Worm (Caenorhabditis elegans) whole organism, mixed stage, embryonic: ENCODE data around the gene fsn-1.

Experiments used
- M03D4.4 ChIP-seq: sonication (generic microtip); optimal IDR thresholded peaks from 2 replicates; lab custom pipeline; 2017; ENCODE audit warnings: mild to moderate bottlenecking, missing genetic modification characterization, missing compliant biosample characterization
- bed-3 ChIP-seq: fragments of 200-800 bp; sonication (Bioruptor generic); optimal IDR thresholded peaks from 3 replicates; lab custom pipeline; 2018; ENCODE audit warnings: mild to moderate bottlenecking, missing genetic modification characterization, moderate library complexity, missing compliant biosample characterization
- blmp-1 ChIP-seq: fragments of 150-350 bp; optimal IDR thresholded peaks from 2 replicates; lab custom pipeline; 2014; ENCODE audit warnings: missing biosample characterization, missing genetic modification characterization
- ceh-39 ChIP-seq: fragments of 150-350 bp; optimal IDR thresholded peaks from 2 replicates; lab custom pipeline; 2014; ENCODE audit warnings: missing biosample characterization, missing genetic modification characterization
- ceh-43 ChIP-seq: fragments of 200-800 bp; sonication (Bioruptor generic); optimal IDR thresholded peaks from 2 replicates; lab custom pipeline; 2018; ENCODE audit warnings: mild to moderate bottlenecking, missing genetic modification characterization, moderate library complexity, missing compliant biosample characterization
- ceh-83 ChIP-seq: fragments of 200-800 bp; sonication (Bioruptor generic); optimal IDR thresholded peaks from 2 replicates; lab custom pipeline; 2018; ENCODE audit warnings: mild to moderate bottlenecking, missing genetic modification characterization, missing compliant biosample characterization
- ces-1 ChIP-seq: fragments of 150-350 bp; optimal IDR thresholded peaks from 2 replicates; lab custom pipeline; 2014; ENCODE audit warnings: missing biosample characterization, missing genetic modification reagents, missing genetic modification characterization
- cnd-1 ChIP-seq: fragments of 200-800 bp; sonication (Bioruptor generic); optimal IDR thresholded peaks from 2 replicates; lab custom pipeline; 2018; ENCODE audit warnings: mild to moderate bottlenecking, missing genetic modification characterization, missing compliant biosample characterization
- drap-1 ChIP-seq: fragments of 200-800 bp; sonication (Bioruptor generic); optimal IDR thresholded peaks from 3 replicates; lab custom pipeline; 2018; ENCODE audit warnings: mild to moderate bottlenecking, missing genetic modification characterization, missing compliant biosample characterization
- elt-1 ChIP-seq: sonication (generic microtip); optimal IDR thresholded peaks from 2 replicates; lab custom pipeline; 2017; ENCODE audit warnings: missing genetic modification characterization, mild to moderate bottlenecking, missing compliant biosample characterization, antibody characterized with exemption, moderate library complexity, borderline replicate concordance; ENCODE audit not compliant: insufficient read depth
- flh-1 ChIP-seq: fragments of 200-800 bp; sonication (Bioruptor generic); optimal IDR thresholded peaks from 2 replicates; lab custom pipeline; 2018; ENCODE audit warnings: mild to moderate bottlenecking, missing genetic modification characterization, moderate library complexity, missing compliant biosample characterization
- ham-2 ChIP-seq: fragments of 200-800 bp; sonication (Bioruptor generic); optimal IDR thresholded peaks from 2 replicates; lab custom pipeline; 2018; ENCODE audit warnings: mild to moderate bottlenecking, missing genetic modification characterization, missing compliant biosample characterization
- hlh-1 ChIP-seq: fragments of 150-350 bp; optimal IDR thresholded peaks from 2 replicates; lab custom pipeline; 2014; ENCODE audit warnings: missing biosample characterization, missing genetic modification reagents, missing genetic modification characterization
- lin-13 ChIP-seq: fragments of 150-350 bp; optimal IDR thresholded peaks from 2 replicates; lab custom pipeline; 2014; ENCODE audit warnings: missing biosample characterization, missing genetic modification characterization
- lin-32 ChIP-seq: fragments of 200-800 bp; sonication (Bioruptor generic); optimal IDR thresholded peaks from 2 replicates; lab custom pipeline; 2018; ENCODE audit warnings: mild to moderate bottlenecking, missing genetic modification characterization, missing compliant biosample characterization
- lsy-2 ChIP-seq: fragments of 150-350 bp; optimal IDR thresholded peaks from 2 replicates; lab custom pipeline; 2014; ENCODE audit warnings: missing biosample characterization, missing genetic modification characterization
- mab-5 ChIP-seq: fragments of 150-350 bp; optimal IDR thresholded peaks from 2 replicates; lab custom pipeline; 2014; ENCODE audit warnings: missing biosample characterization, missing genetic modification characterization
- mep-1 ChIP-seq: fragments of 150-350 bp; optimal IDR thresholded peaks from 2 replicates; lab custom pipeline; 2017; ENCODE audit warnings: missing biosample characterization, missing genetic modification reagents, missing genetic modification characterization, inconsistent platforms
- mls-2 ChIP-seq: sonication (generic microtip); optimal IDR thresholded peaks from 2 replicates; lab custom pipeline; 2016; ENCODE audit warnings: mild to moderate bottlenecking, missing genetic modification characterization, moderate library complexity, missing compliant biosample characterization
- nhr-2 ChIP-seq: fragments of 150-350 bp; optimal IDR thresholded peaks from 2 replicates; lab custom pipeline; 2014; ENCODE audit warnings: missing biosample characterization, missing genetic modification characterization
- nhr-237 ChIP-seq: fragments of 150-350 bp; optimal IDR thresholded peaks from 2 replicates; lab custom pipeline; 2014; ENCODE audit warnings: missing biosample characterization, missing genetic modification characterization
- nhr-28 ChIP-seq: fragments of 150-350 bp; optimal IDR thresholded peaks from 2 replicates; lab custom pipeline; 2014; ENCODE audit warnings: missing biosample characterization, missing genetic modification characterization
- pha-4 ChIP-seq: fragments of 150-350 bp; optimal IDR thresholded peaks from 2 replicates; lab custom pipeline; 2018; ENCODE audit warnings: missing biosample characterization, missing genetic modification reagents, missing genetic modification characterization
- snpc-4 ChIP-seq: fragments of 150-350 bp; optimal IDR thresholded peaks from 2 replicates; lab custom pipeline; 2014; ENCODE audit warnings: missing biosample characterization, missing genetic modification characterization
- sptf-1 ChIP-seq: sonication (generic microtip); optimal IDR thresholded peaks from 2 replicates; lab custom pipeline; 2017; ENCODE audit warnings: mild to moderate bottlenecking, missing genetic modification characterization, moderate library complexity, missing compliant biosample characterization
- tbx-8 ChIP-seq: fragments of 200-800 bp; sonication (Bioruptor generic); optimal IDR thresholded peaks from 2 replicates; lab custom pipeline; 2018; ENCODE audit warnings: mild to moderate bottlenecking, missing genetic modification characterization, moderate library complexity, missing compliant biosample characterization
- unc-120 ChIP-seq: sonication (generic microtip); optimal IDR thresholded peaks from 2 replicates; lab custom pipeline; 2017; ENCODE audit warnings: missing genetic modification characterization, missing compliant biosample characterization; ENCODE audit not compliant: poor library complexity, severe bottlenecking
- unc-39 ChIP-seq: fragments of 150-350 bp; optimal IDR thresholded peaks from 2 replicates; lab custom pipeline; 2014; ENCODE audit warnings: missing biosample characterization, missing genetic modification characterization
- unc-62 ChIP-seq: fragments of 150-350 bp; optimal IDR thresholded peaks from 2 replicates; lab custom pipeline; 2014; ENCODE audit warnings: missing biosample characterization, missing genetic modification reagents, missing genetic modification characterization
- zip-8 ChIP-seq: fragments of 150-350 bp; optimal IDR thresholded peaks from 2 replicates; lab custom pipeline; 2014; ENCODE audit warnings: missing biosample characterization, missing genetic modification characterization
- ztf-11 ChIP-seq: fragments of 150-350 bp; optimal IDR thresholded peaks from 2 replicates; lab custom pipeline; 2014; ENCODE audit warnings: missing biosample characterization, missing genetic modification characterization

The fsn-1 gene

ce11 chrIII:4948631-4949030 lies 11.5 kb downstream of the fsn-1 start:
- TF ChIP-seq mab-5 (tag; lab: Kevin White, UChicago): no peak
- peak; percentile 31 for TF ChIP-seq flh-1
- peak; percentile 46 for TF ChIP-seq pha-4 (tag; lab: Kevin White, UChicago)
- peak; percentile 51 for TF ChIP-seq mls-2 (tag; lab: Kevin White, UChicago)
- TF ChIP-seq lsy-2 (tag; lab: Kevin White, UChicago): no peak
- no peak for TF ChIP-seq ceh-43
- peak; percentile 7 for TF ChIP-seq drap-1 (GFP tag; lab: Kevin White, UChicago)
- no peak for TF ChIP-seq ces-1 (GFP tag; lab: Kevin White, UChicago)
- TF ChIP-seq unc-120 (tag; lab: Kevin White, UChicago): peak; percentile 50
- TF ChIP-seq M03D4.4: peak; percentile 44
- peak; percentile 46 for TF ChIP-seq mep-1
- TF ChIP-seq ham-2 (GFP tag; lab: Kevin White, UChicago): peak; percentile 61
- peak; percentile 49 for TF ChIP-seq sptf-1 (tag; lab: Kevin White, UChicago)
- no peak for TF ChIP-seq snpc-4
- TF ChIP-seq, all 35 proteins: peak for 9

ce11 chrIII:4950345-4950744 lies 13.2 kb downstream of the fsn-1 start:
- TF ChIP-seq ztf-11 (no peak), ceh-43 (no peak), tbx-8 (no peak), zip-8 (tag; lab: Kevin White, UChicago) (no peak), flh-1 (no peak), drap-1 (GFP tag; lab: Kevin White, UChicago) (no peak), ces-1 (GFP tag; lab: Kevin White, UChicago) (no peak), snpc-4 (no peak)

ce11 chrIII:4951210-4951609 lies 14.1 kb downstream of the fsn-1 start:
- TF ChIP-seq drap-1 (GFP tag; lab: Kevin White, UChicago): no peak
- no peak for TF ChIP-seq ceh-39 (tag; lab: Kevin White, UChicago)
- no peak for TF ChIP-seq lin-13 (tag; lab: Kevin White, UChicago)
- TF ChIP-seq flh-1: no peak
- no peak for TF ChIP-seq nhr-237 (tag; lab: Kevin White, UChicago)
- TF ChIP-seq lsy-2 (tag; lab: Kevin White, UChicago): no peak
- TF ChIP-seq unc-62 (GFP tag; lab: Kevin White, UChicago): no peak
- no peak for TF ChIP-seq ztf-11
- no peak for TF ChIP-seq blmp-1 (tag; lab: Kevin White, UChicago)
- TF ChIP-seq, all 35 proteins: peak for 0

DNA sequence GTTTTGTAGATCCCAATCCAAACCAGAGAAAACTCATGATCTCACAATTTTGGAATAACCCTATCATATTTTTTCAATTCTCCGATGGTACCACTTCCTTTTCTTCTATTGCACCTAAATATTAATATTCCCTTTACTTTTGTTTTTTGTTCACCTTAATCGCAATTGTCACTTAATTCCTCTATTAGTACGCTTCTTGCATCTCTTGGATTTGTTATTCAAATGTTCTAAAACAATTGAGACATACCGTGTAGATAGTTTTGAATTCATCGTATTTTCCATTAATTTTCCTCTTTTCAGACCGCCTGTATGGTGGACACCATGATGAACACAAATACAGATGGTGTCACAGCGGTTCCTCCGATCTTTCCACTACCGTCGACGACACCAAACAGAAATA lies 14.7 kb downstream of the fsn-1 start, which contains the start of gene flh-2:
TSS of gene flh-2 (plus strand) at position 301 of the 400 bp plus-strand sequence.
- TF ChIP-seq flh-1 (no peak), hlh-1 (tag; lab: Kevin White, UChicago) (no peak), mep-1 (no peak), lsy-2 (tag; lab: Kevin White, UChicago) (no peak), pha-4 (tag; lab: Kevin White, UChicago) (no peak), elt-1 (tag; lab: Kevin White, UChicago) (no peak), ceh-43 (no peak), nhr-28 (tag; lab: Kevin White, UChicago) (no peak)

- no peak for TF ChIP-seq ceh-43
- no peak for TF ChIP-seq lin-13 (tag; lab: Kevin White, UChicago)
- no peak for TF ChIP-seq tbx-8
- TF ChIP-seq bed-3 (GFP tag; lab: Kevin White, UChicago): no peak
- TF ChIP-seq lin-32 (GFP tag; lab: Kevin White, UChicago): no peak
- TF ChIP-seq unc-39 (tag; lab: Kevin White, UChicago): no peak
- TF ChIP-seq sptf-1 (tag; lab: Kevin White, UChicago): no peak
- TF ChIP-seq ces-1 (GFP tag; lab: Kevin White, UChicago): no peak
- TF ChIP-seq ztf-11: no peak
- no peak for TF ChIP-seq mab-5 (tag; lab: Kevin White, UChicago)
- TF ChIP-seq elt-1 (tag; lab: Kevin White, UChicago): no peak
Observed at ce11 chrIII:4952970-4953369, 15.8 kb downstream of the fsn-1 start.

- TF ChIP-seq ceh-43 (no peak), snpc-4 (no peak), mls-2 (tag; lab: Kevin White, UChicago) (no peak), ceh-39 (tag; lab: Kevin White, UChicago) (no peak), unc-120 (tag; lab: Kevin White, UChicago) (no peak), nhr-2 (no peak), ceh-83 (no peak), cnd-1 (tag; lab: Kevin White, UChicago) (no peak), unc-62 (GFP tag; lab: Kevin White, UChicago) (no peak)
Observed at ce11 chrIII:4956566-4956965, 19.4 kb downstream of the fsn-1 start, which contains the start of gene C26E6.1. Gene C26E6.1, plus strand, starts transcription at chrIII:4956866.
